Worm (Caenorhabditis elegans): Measurements from ENCODE around the gene cnc-11.
A peak's percentile ranks its signal among the peaks of the same experiment; 100 is the strongest.

Gene cnc-11

DNA sequence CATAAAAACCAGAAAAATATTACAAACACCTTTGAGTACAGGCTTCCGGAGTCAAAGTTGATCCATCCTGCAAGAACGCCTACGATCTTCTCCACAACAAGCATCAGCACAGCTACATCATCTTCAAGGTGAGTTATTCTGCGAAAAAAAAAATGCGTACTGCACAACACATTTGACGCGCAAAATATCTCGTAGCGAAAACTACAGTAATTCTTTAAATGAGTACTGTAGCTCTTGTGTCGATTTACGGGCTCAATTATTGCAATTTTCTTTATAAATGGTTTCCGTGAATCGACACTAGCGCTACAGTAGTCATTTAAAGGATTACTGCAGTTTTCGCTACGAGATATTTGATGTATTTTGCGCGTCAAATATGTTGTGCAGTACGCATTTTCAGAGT, 34.7 kb downstream of the cnc-11 start (continued):
- no peak for TF ChIP-seq athp-1 (tag; optimal IDR thresholded peaks at IDR 0.05)
- TF ChIP-seq efl-1 (GFP tag; optimal IDR thresholded peaks at IDR 0.05): no peak
- no peak for TF ChIP-seq cebp-1 (GFP tag; IDR thresholded peaks at IDR 0.05)
- no peak for TF ChIP-seq cebp-1 (tag; optimal IDR thresholded peaks at IDR 0.05)
- no peak for TF ChIP-seq F52B5.7 (tag; optimal IDR thresholded peaks at IDR 0.05)
- TF ChIP-seq rec-8 (tag; optimal IDR thresholded peaks at IDR 0.05): no peak
- TF ChIP-seq F10E7.11 (tag; optimal IDR thresholded peaks at IDR 0.05): no peak
- no peak for TF ChIP-seq sea-2 (GFP tag; IDR thresholded peaks at IDR 0.05)
- no peak for TF ChIP-seq ztf-18 (tag; optimal IDR thresholded peaks at IDR 0.05)
- TF ChIP-seq egrh-3 (GFP tag; IDR thresholded peaks at IDR 0.05): no peak
- TF ChIP-seq B0336.3 (GFP tag; IDR thresholded peaks at IDR 0.05): no peak
- no peak for TF ChIP-seq nhr-120 (GFP tag; IDR thresholded peaks at IDR 0.05)
- TF ChIP-seq fkh-3 (tag; optimal IDR thresholded peaks at IDR 0.05): no peak
- no peak for TF ChIP-seq B0261.1 (tag; optimal IDR thresholded peaks at IDR 0.05)
- TF ChIP-seq egl-44 (GFP tag; IDR thresholded peaks at IDR 0.05): no peak
- TF ChIP-seq bed-1 (GFP tag; IDR thresholded peaks at IDR 0.05): no peak

DNA sequence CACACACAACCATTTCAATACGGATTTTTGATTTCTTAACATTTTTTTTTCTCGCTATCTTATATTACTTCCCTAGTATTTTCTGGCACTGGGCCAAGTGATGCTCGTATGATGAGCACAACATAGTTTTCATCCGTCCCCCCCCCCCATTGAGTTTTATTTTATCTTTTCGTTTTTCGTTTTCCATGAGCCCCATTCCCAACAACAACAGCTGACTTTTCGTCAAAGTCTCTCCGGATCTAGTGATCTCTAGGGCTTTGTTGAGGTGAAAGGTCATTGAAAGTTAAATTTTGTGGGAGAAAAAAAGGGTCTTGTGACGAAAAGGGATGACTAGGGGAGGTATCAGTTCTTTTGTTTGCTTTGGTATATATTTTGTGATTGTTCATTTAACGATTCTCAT, 38.7 kb downstream of the cnc-11 start:
- TF ChIP-seq hlh-26 (GFP tag; conservative IDR thresholded peaks at IDR 0.05): no peak
- TF ChIP-seq T26A5.8 (tag; optimal IDR thresholded peaks at IDR 0.05): no peak
- peak; percentile 37 for TF ChIP-seq K12H6.12 (tag; optimal IDR thresholded peaks at IDR 0.05)
- no peak for TF ChIP-seq cebp-2 (GFP tag; IDR thresholded peaks at IDR 0.05)

DNA sequence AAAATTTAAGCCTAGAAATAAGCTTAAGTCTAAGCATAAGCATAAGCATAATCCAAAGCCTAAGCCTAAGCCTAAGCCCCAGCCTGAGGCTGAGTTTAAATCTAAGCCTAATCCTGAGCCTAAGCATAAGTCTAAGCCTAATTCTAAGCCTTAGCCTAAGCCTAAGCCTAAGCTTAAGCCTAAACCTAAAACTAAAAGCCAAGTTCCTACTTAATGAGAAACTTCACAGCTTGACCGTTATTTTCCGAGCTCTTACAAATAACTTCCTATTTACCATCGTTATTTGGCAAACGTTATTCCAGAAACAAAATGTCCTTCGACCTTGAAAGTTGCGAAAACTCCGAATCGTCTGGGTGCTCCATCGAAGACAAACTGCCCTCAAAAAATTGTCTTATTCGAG, 39.6 kb downstream of the cnc-11 start, which contains the start of gene C38C3.4:
TSS of gene C38C3.4 (plus strand) at position 301 of the 400 bp plus-strand sequence.
- TF ChIP-seq ceh-40 (GFP tag; IDR thresholded peaks at IDR 0.05): no peak
- no peak for TF ChIP-seq ceh-100 (GFP tag; IDR thresholded peaks at IDR 0.05)
- TF ChIP-seq madf-3 (GFP tag; IDR thresholded peaks at IDR 0.05): no peak
- TF ChIP-seq cebp-1 (GFP tag; IDR thresholded peaks at IDR 0.05): no peak
- TF ChIP-seq cebp-1 (tag; optimal IDR thresholded peaks at IDR 0.05): no peak
- no peak for TF ChIP-seq madf-10 (tag; optimal IDR thresholded peaks at IDR 0.05)
- TF ChIP-seq bed-1 (GFP tag; IDR thresholded peaks at IDR 0.05): no peak
- TF ChIP-seq lag-1 (GFP tag; IDR thresholded peaks at IDR 0.05): no peak
- TF ChIP-seq snpc-3.4 (tag; optimal IDR thresholded peaks at IDR 0.05): no peak
- TF ChIP-seq egl-44 (GFP tag; IDR thresholded peaks at IDR 0.05): no peak
- no peak for TF ChIP-seq B0035.1 (tag; optimal IDR thresholded peaks at IDR 0.05)
- TF ChIP-seq sdz-38 (tag; optimal IDR thresholded peaks at IDR 0.05): no peak
- TF ChIP-seq ets-4 (GFP tag; optimal IDR thresholded peaks at IDR 0.05): no peak
- TF ChIP-seq aptf-3 (GFP tag; IDR thresholded peaks at IDR 0.05): no peak
- TF ChIP-seq mes-4 (tag; optimal IDR thresholded peaks at IDR 0.05): no peak
- no peak for TF ChIP-seq T26A5.8 (tag; optimal IDR thresholded peaks at IDR 0.05)
- no peak for TF ChIP-seq rpc-1 (optimal IDR thresholded peaks at IDR 0.05)
- TF ChIP-seq rpc-1 (tag; optimal IDR thresholded peaks at IDR 0.05): no peak

DNA sequence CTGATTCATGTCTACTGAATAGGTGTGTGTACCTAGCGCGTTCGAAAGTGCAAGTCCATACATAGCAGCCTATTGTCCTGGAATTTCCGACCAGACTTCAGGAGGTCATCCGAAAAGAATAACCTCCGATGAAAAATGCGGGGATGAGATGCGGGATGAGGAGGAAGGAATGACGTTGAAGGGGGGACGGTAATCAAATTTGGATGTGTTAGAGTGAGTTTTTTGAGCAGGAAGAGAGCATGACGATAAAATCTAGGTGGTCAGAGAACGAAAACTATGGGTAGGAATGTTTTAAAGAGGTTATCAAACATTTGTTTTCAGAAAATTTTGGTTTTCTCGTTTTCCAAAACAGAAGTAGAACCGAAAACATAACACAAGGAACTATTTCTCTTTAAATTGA, 43.9 kb downstream of the cnc-11 start:
- TF ChIP-seq F10E7.11 (tag; optimal IDR thresholded peaks at IDR 0.05) (no peak), lin-26 (GFP tag; IDR thresholded peaks at IDR 0.05) (no peak), snpc-1.3 (tag; optimal IDR thresholded peaks at IDR 0.05; ENCODE audit: insufficient read depth) (no peak), fkh-3 (tag; optimal IDR thresholded peaks at IDR 0.05) (no peak), xnd-1 (tag; optimal IDR thresholded peaks at IDR 0.05) (no peak), Y53F4B.3 (GFP tag; IDR thresholded peaks at IDR 0.05) (no peak), nhr-120 (GFP tag; IDR thresholded peaks at IDR 0.05) (no peak), chd-7 (tag; optimal IDR thresholded peaks at IDR 0.05) (no peak), T26A5.8 (tag; optimal IDR thresholded peaks at IDR 0.05) (no peak), tbp1 (GFP tag; optimal IDR thresholded peaks at IDR 0.05) (no peak), ekl-4 (GFP tag; IDR thresholded peaks at IDR 0.05) (no peak), K12H6.12 (tag; optimal IDR thresholded peaks at IDR 0.05) (no peak), F39B2.1 (GFP tag; IDR thresholded peaks at IDR 0.05) (no peak), let-607 (tag; optimal IDR thresholded peaks at IDR 0.05) (no peak), hmg-20 (GFP tag; IDR thresholded peaks at IDR 0.05) (no peak), lir-1 (GFP tag; conservative IDR thresholded peaks at IDR 0.05) (no peak), T07F8.4 (tag; optimal IDR thresholded peaks at IDR 0.05) (no peak), ceh-27 (GFP tag; optimal IDR thresholded peaks at IDR 0.05) (no peak)
